Worm (Caenorhabditis elegans) whole organism, L4 larva: Measurements from ENCODE around the gene skpt-1.

ENCODE experiments used
- aly-2 ChIP-seq: sonication (generic microtip); optimal IDR thresholded peaks from 2 replicates; lab custom pipeline; 2018; ENCODE audit warnings: missing biosample characterization, missing genetic modification characterization
- egl-27 ChIP-seq: sonication (generic microtip); optimal IDR thresholded peaks from 3 replicates; lab custom pipeline; 2017; ENCODE audit warnings: missing biosample characterization, missing genetic modification reagents, missing genetic modification characterization
- lin-13 ChIP-seq: fragments of 150-350 bp; optimal IDR thresholded peaks from 2 replicates; lab custom pipeline; 2014; ENCODE audit warnings: missing biosample characterization, missing genetic modification reagents, missing genetic modification characterization
- lsy-2 ChIP-seq, 2 experiments: fragments of 150-350 bp in 1 of 2; sonication (generic microtip) in 1 of 2; optimal IDR thresholded peaks; 2 replicates each; lab custom pipeline; 2014 to 2017; ENCODE audit warnings: missing biosample characterization in 2 of 2, missing genetic modification characterization in 2 of 2
- nhr-10 ChIP-seq: fragments of 150-350 bp; optimal IDR thresholded peaks from 2 replicates; lab custom pipeline; 2014; ENCODE audit warnings: missing biosample characterization, missing genetic modification characterization
- nhr-102 ChIP-seq: sonication (generic microtip); optimal IDR thresholded peaks from 2 replicates; lab custom pipeline; 2016; ENCODE audit warnings: mild to moderate bottlenecking, missing genetic modification characterization, moderate library complexity, missing compliant biosample characterization
- saeg-2 ChIP-seq: fragments of 200-800 bp; sonication (Bioruptor generic); IDR thresholded peaks from 2 replicates; pipeline ENCODE4 v1.3.6; 2022; ENCODE audit warnings: missing genetic modification reagents, missing genetic modification characterization, missing compliant biosample characterization

DNA sequence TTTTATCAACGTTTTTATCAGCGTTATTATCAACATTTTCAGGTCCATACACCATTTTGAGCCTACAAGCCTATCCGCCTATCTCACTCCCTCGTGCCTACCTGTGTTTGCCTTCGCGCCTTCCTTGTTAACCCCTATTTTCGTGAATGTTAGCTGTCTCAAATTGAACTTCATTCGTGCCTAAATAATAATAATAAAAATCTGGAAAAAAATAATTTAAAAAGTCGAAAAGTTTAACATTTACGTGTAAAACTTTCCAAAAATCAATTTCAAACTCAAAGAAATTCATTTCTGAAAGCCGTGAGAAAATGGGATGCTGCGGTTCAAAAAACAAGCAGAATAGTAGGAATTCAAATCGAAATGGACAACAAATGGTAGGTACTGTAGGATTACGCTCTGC lies 29.8 kb upstream of the skpt-1 start, which contains the start of gene R02F2.10:
- no peak for TF ChIP-seq lsy-2 (tag; optimal IDR thresholded peaks at IDR 0.05; lab: Kevin White, UChicago)
- TF ChIP-seq nhr-102 (tag; lab: Kevin White, UChicago) = no peak
- TF ChIP-seq saeg-2 (GFP tag; lab: Robert Waterston, UW) = no peak
- TF ChIP-seq lin-13 (GFP tag; lab: Kevin White, UChicago) = no peak
- no peak for TF ChIP-seq aly-2
- TF ChIP-seq nhr-10 (tag; lab: Kevin White, UChicago) = no peak
- TF ChIP-seq egl-27 (tag; lab: Kevin White, UChicago) = no peak
